Worm (Caenorhabditis elegans) whole organism, mixed stage, embryonic: ENCODE measurements around the gene Y102A5C.40.

Experiments used
- elt-1 ChIP-seq: sonication (generic microtip); optimal IDR thresholded peaks from 2 replicates; lab custom pipeline; 2017; ENCODE audit warnings: missing genetic modification characterization, mild to moderate bottlenecking, missing compliant biosample characterization, antibody characterized with exemption, moderate library complexity, borderline replicate concordance; ENCODE audit not compliant: insufficient read depth
- elt-3 ChIP-seq: fragments of 150-350 bp; optimal IDR thresholded peaks from 2 replicates; lab custom pipeline; 2014; ENCODE audit warnings: missing biosample characterization, missing genetic modification characterization
- pha-4 ChIP-seq: fragments of 150-350 bp; optimal IDR thresholded peaks from 2 replicates; lab custom pipeline; 2018; ENCODE audit warnings: missing biosample characterization, missing genetic modification reagents, missing genetic modification characterization

DNA sequence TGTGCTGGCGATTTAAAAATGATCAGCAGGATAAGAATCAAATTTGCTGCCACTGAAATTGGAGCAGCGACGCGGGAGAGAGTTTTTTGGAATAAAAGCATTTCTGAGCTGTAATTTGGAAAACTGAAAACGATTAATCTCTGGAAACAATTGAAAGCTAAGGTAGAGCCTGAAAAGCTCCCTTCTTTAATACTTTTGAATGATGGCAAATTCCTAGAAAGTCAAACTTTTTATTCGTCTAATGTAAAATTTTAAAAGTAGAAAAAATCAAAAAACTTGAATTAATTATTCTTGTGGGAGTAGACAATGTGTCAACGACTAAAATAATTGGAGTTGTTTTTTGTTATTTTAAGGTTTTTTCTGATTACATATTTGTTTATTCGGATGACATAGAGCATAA, 13.3 kb upstream of the Y102A5C.40 start, which contains the start of gene str-217:
- no peak for TF ChIP-seq pha-4
- TF ChIP-seq elt-1, result no peak
- TF ChIP-seq elt-3 (tag; lab: Kevin White, UChicago), result no peak
